In genomic region chr3R:18188702-18189125, dm6 we compare ENCODE assay signal across 1 fruit fly cellular context.
A peak's percentile ranks its signal among the peaks of the same experiment; 100 is the strongest.
TF ChIP-seq lines count a peak whose summit lies in the region.

TSS of gene CG12321 (minus strand) at chr3R:18188707.
TSS of gene MED17 (plus strand) at chr3R:18189072.

TF ChIP-seq in whole organism, embryonic, 481 proteins besides CTCF, POLR2A, EP300 and RAD21 (continued from another document):
- TF ChIP-seq Dbx (GFP tag; IDR thresholded peaks at IDR 0.05; lab: Robert Waterston, UW) (peak; percentile 96), eyg (GFP tag; optimal IDR thresholded peaks at IDR 0.05; lab: Kevin White, UChicago) (no peak), kay (GFP tag; optimal IDR thresholded peaks at IDR 0.05; lab: Kevin White, UChicago) (peak; percentile 59), sob (GFP tag; IDR thresholded peaks at IDR 0.05; lab: Robert Waterston, UW) (peak; percentile 97), lab (GFP tag; optimal IDR thresholded peaks at IDR 0.05; lab: Kevin White, UChicago) (peak; percentile 90), hkb (optimal IDR thresholded peaks at IDR 0.05; lab: Kevin White, UChicago) (no peak), hkb (GFP tag; IDR thresholded peaks at IDR 0.05; lab: Robert Waterston, UW) (peak; percentile 75), trh (GFP tag; optimal IDR thresholded peaks at IDR 0.05; lab: Kevin White, UChicago) (peak; percentile 85), Lpt (GFP tag; optimal IDR thresholded peaks at IDR 0.05; lab: Kevin White, UChicago) (no peak), CG1832 (GFP tag; optimal IDR thresholded peaks at IDR 0.05; lab: Kevin White, UChicago) (no peak), CG10654 (GFP tag; optimal IDR thresholded peaks at IDR 0.05; lab: Kevin White, UChicago) (peak; percentile 87), CG8765 (GFP tag; IDR thresholded peaks at IDR 0.05; lab: Robert Waterston, UW) (peak; percentile 46), CG14710 (tag; optimal IDR thresholded peaks at IDR 0.05; lab: Kevin White, UChicago) (peak; percentile 92), CG1792 (GFP tag; optimal IDR thresholded peaks at IDR 0.05; lab: Kevin White, UChicago) (peak; percentile 10), vvl (GFP tag; IDR thresholded peaks at IDR 0.05; lab: Robert Waterston, UW) (peak; percentile 90), CG4360 (GFP tag; IDR thresholded peaks at IDR 0.05; lab: Robert Waterston, UW) (no peak), cas (GFP tag; IDR thresholded peaks at IDR 0.05; lab: Robert Waterston, UW) (peak; percentile 83), lola (GFP tag; optimal IDR thresholded peaks at IDR 0.05; lab: Kevin White, UChicago) (peak in 1 of 3 experiments; percentile 85), psq (GFP tag; optimal IDR thresholded peaks at IDR 0.05; lab: Kevin White, UChicago) (peak; percentile 79), ERR (GFP tag; optimal IDR thresholded peaks at IDR 0.05; lab: Kevin White, UChicago) (peak; percentile 35), sc (optimal IDR thresholded peaks at IDR 0.05; lab: Kevin White, UChicago) (no peak), sc (GFP tag; optimal IDR thresholded peaks at IDR 0.05; lab: Kevin White, UChicago) (peak; percentile 85), org-1 (GFP tag; optimal IDR thresholded peaks at IDR 0.05; lab: Kevin White, UChicago) (peak; percentile 62), mld (GFP tag; IDR thresholded peaks at IDR 0.05; lab: Robert Waterston, UW; ENCODE audit: partially characterized antibody) (no peak), gt (GFP tag; IDR thresholded peaks at IDR 0.05; lab: Robert Waterston, UW) (peak; percentile 70), CG3065 (GFP tag; optimal IDR thresholded peaks at IDR 0.05; lab: Kevin White, UChicago) (peak; percentile 82), ssp (GFP tag; IDR thresholded peaks at IDR 0.05; lab: Robert Waterston, UW) (peak; percentile 87), CG18011 (GFP tag; optimal IDR thresholded peaks at IDR 0.05; lab: Kevin White, UChicago) (peak; percentile 81), CG9797 (GFP tag; optimal IDR thresholded peaks at IDR 0.05; lab: Kevin White, UChicago) (peak; percentile 22), C15 (GFP tag; IDR thresholded peaks at IDR 0.05; lab: Robert Waterston, UW) (peak; percentile 74; the same call in 2 of the 3 replicates), CG8924 (tag; optimal IDR thresholded peaks at IDR 0.05; lab: Kevin White, UChicago) (peak; percentile 90), Atf3 (GFP tag; optimal IDR thresholded peaks at IDR 0.05; lab: Kevin White, UChicago) (peak; percentile 22), Dip3 (GFP tag; optimal IDR thresholded peaks at IDR 0.05; lab: Kevin White, UChicago) (peak; percentile 77), Max (GFP tag; optimal IDR thresholded peaks at IDR 0.05; lab: Kevin White, UChicago) (peak; percentile 85), CG33557 (GFP tag; optimal IDR thresholded peaks at IDR 0.05; lab: Kevin White, UChicago) (peak; percentile 72), fu2 (GFP tag; optimal IDR thresholded peaks at IDR 0.05; lab: Kevin White, UChicago) (peak; percentile 62), repo (GFP tag; optimal IDR thresholded peaks at IDR 0.05; lab: Kevin White, UChicago) (peak; percentile 18)
